Worm (Caenorhabditis elegans) whole organism, young adult: ENCODE results near the gene F28H6.4.

Experiments
- akir-1 ChIP-seq: fragments of 200-800 bp; sonication (Bioruptor generic); optimal IDR thresholded peaks from 2 replicates; lab custom pipeline; 2018; ENCODE audit warnings: mild to moderate bottlenecking, missing genetic modification characterization, moderate library complexity, missing compliant biosample characterization
- attf-3 ChIP-seq: fragments of 200-800 bp; sonication (Bioruptor generic); conservative IDR thresholded peaks from 2 replicates; pipeline ENCODE4 v1.3.6; 2022; ENCODE audit warnings: missing genetic modification reagents, missing genetic modification characterization, missing compliant biosample characterization
- fkh-3 ChIP-seq: sonication (generic microtip); optimal IDR thresholded peaks from 2 replicates; lab custom pipeline; 2016; ENCODE audit warnings: mild to moderate bottlenecking, missing genetic modification characterization, missing compliant biosample characterization
- lin-54 ChIP-seq: fragments of 200-800 bp; sonication (Bioruptor generic); optimal IDR thresholded peaks from 2 replicates; lab custom pipeline; 2018; ENCODE audit warnings: mild to moderate bottlenecking, missing genetic modification characterization, missing compliant biosample characterization
- lsy-27 ChIP-seq: sonication (generic microtip); optimal IDR thresholded peaks from 2 replicates; lab custom pipeline; 2017; ENCODE audit warnings: missing genetic modification characterization, mild to moderate bottlenecking, missing compliant biosample characterization, antibody characterized with exemption, missing genotype, borderline replicate concordance; ENCODE audit not compliant: insufficient read depth

- no peak for TF ChIP-seq fkh-3
- no peak for TF ChIP-seq akir-1
- TF ChIP-seq lin-54 (GFP tag; lab: Kevin White, UChicago): no peak
- TF ChIP-seq lsy-27 (tag; lab: Kevin White, UChicago): no peak
- TF ChIP-seq attf-3: no peak
These were observed 3.8 kb downstream of the F28H6.4 start for ce11 chrX:14131476-14131875.
